Fruit fly (Drosophila melanogaster) whole organism, embryonic: ENCODE measurements around the gene CG14851.
A peak's percentile ranks its signal among the peaks of the same experiment; 100 is the strongest.

Experiments used
- Asciz ChIP-seq: fragments of 200-800 bp; sonication (Bioruptor generic); optimal IDR thresholded peaks from 2 replicates; lab custom pipeline; 2017; ENCODE audit warnings: missing biosample characterization, mild to moderate bottlenecking, missing genetic modification characterization, missing genetic modification reagents
- CG10274 ChIP-seq: fragments of 200-800 bp; sonication (Bioruptor generic); optimal IDR thresholded peaks from 3 replicates; lab custom pipeline; 2017; ENCODE audit warnings: missing biosample characterization, mild to moderate bottlenecking, missing genetic modification characterization
- CG10959 ChIP-seq: fragments of 200-800 bp; sonication (Bioruptor generic); IDR thresholded peaks from 2 replicates; pipeline ENCODE4 v1.3.6; 2022; ENCODE audit warnings: missing biosample characterization, missing genetic modification characterization
- CG11085 ChIP-seq: fragments of 200-800 bp; sonication (Bioruptor generic); IDR thresholded peaks from 2 replicates; pipeline ENCODE4 v1.3.6; 2022; ENCODE audit warnings: missing biosample characterization, missing genetic modification characterization
- CG13775 ChIP-seq: fragments of 200-800 bp; sonication (Bioruptor generic); optimal IDR thresholded peaks from 3 replicates; lab custom pipeline; 2017; ENCODE audit warnings: missing biosample characterization, mild to moderate bottlenecking, missing genetic modification characterization
- CG13894 ChIP-seq: fragments of 200-800 bp; sonication (Bioruptor generic); optimal IDR thresholded peaks from 3 replicates; lab custom pipeline; 2018; ENCODE audit warnings: missing biosample characterization, mild to moderate bottlenecking, missing genetic modification characterization, moderate library complexity
- CG14667 ChIP-seq: fragments of 200-800 bp; sonication (Bioruptor generic); IDR thresholded peaks from 2 replicates; pipeline ENCODE4 v1.3.6; 2022; ENCODE audit warnings: missing biosample characterization, missing genetic modification characterization
- CG15011 ChIP-seq: fragments of 200-800 bp; sonication (Bioruptor generic); optimal IDR thresholded peaks from 3 replicates; lab custom pipeline; 2018; ENCODE audit warnings: missing biosample characterization, mild to moderate bottlenecking, missing genetic modification characterization
- CG1602 ChIP-seq: fragments of 200-800 bp; sonication (Bioruptor generic); optimal IDR thresholded peaks from 3 replicates; lab custom pipeline; 2016; ENCODE audit warnings: missing biosample characterization, missing genetic modification characterization
- CG16779 ChIP-seq: fragments of 200-800 bp; sonication (Bioruptor generic); IDR thresholded peaks from 2 replicates; pipeline ENCODE4 v1.3.6; 2022; ENCODE audit warnings: missing biosample characterization, missing genetic modification characterization
- CG2120 ChIP-seq: fragments of 200-800 bp; sonication (Bioruptor generic); optimal IDR thresholded peaks from 3 replicates; lab custom pipeline; 2016; ENCODE audit warnings: missing biosample characterization, missing genetic modification characterization
- CG2678 ChIP-seq: fragments of 200-800 bp; sonication (Bioruptor generic); optimal IDR thresholded peaks from 3 replicates; lab custom pipeline; 2019; ENCODE audit warnings: missing biosample characterization, mild to moderate bottlenecking, missing genetic modification characterization, moderate library complexity
- CG3065 ChIP-seq: fragments of 200-800 bp; sonication (Bioruptor generic); optimal IDR thresholded peaks from 2 replicates; lab custom pipeline; 2016; ENCODE audit warnings: missing biosample characterization, missing genetic modification characterization
- CG31365 ChIP-seq: fragments of 200-800 bp; sonication (Bioruptor generic); optimal IDR thresholded peaks from 2 replicates; lab custom pipeline; 2018; ENCODE audit warnings: missing biosample characterization, mild to moderate bottlenecking, missing genetic modification characterization
- CG34376 ChIP-seq: fragments of 200-800 bp; sonication (Bioruptor generic); optimal IDR thresholded peaks from 2 replicates; lab custom pipeline; 2018; ENCODE audit warnings: missing biosample characterization, mild to moderate bottlenecking, missing genetic modification characterization
- CG3726 ChIP-seq: fragments of 200-800 bp; sonication (Bioruptor generic); IDR thresholded peaks from 3 replicates; pipeline ENCODE4, ENCODE4 v1.3.6; 2022; ENCODE audit warnings: missing biosample characterization, missing genetic modification characterization
- CG4328 ChIP-seq: fragments of 200-800 bp; sonication (Bioruptor generic); optimal IDR thresholded peaks from 3 replicates; lab custom pipeline; 2017; ENCODE audit warnings: missing biosample characterization, missing genetic modification reagents, missing genetic modification characterization
- CG4820 ChIP-seq: fragments of 200-800 bp; sonication (Bioruptor generic); optimal IDR thresholded peaks from 3 replicates; lab custom pipeline; 2016; ENCODE audit warnings: missing biosample characterization, missing genetic modification characterization
- CG5180 ChIP-seq: fragments of 200-800 bp; sonication (Bioruptor generic); optimal IDR thresholded peaks from 3 replicates; lab custom pipeline; 2017; ENCODE audit warnings: missing biosample characterization, missing genetic modification characterization, mild to moderate bottlenecking, moderate library complexity, missing genetic modification reagents
- CG7271 ChIP-seq: fragments of 200-800 bp; sonication (Bioruptor generic); optimal IDR thresholded peaks from 2 replicates; lab custom pipeline; 2018; ENCODE audit warnings: missing biosample characterization, mild to moderate bottlenecking, missing genetic modification characterization, moderate library complexity
- CkIIα-i1 ChIP-seq: fragments of 200-800 bp; sonication (Bioruptor generic); IDR thresholded peaks from 2 replicates; pipeline ENCODE4 v1.3.6; 2022; ENCODE audit warnings: missing biosample characterization, missing genetic modification characterization
- Dfd ChIP-seq, 2 experiments: fragments of >200 bp; optimal IDR thresholded peaks; 2 replicates each; lab custom pipeline; 2017; ENCODE audit warnings: missing biosample characterization in 2 of 2, missing genetic modification characterization in 2 of 2
- Gug ChIP-seq: fragments of 200-800 bp; sonication (Bioruptor generic); IDR thresholded peaks from 4 replicates; pipeline ENCODE4 v1.3.6; 2022; ENCODE audit warnings: missing biosample characterization, missing genetic modification characterization
- HLH4C ChIP-seq: fragments of 200-800 bp; sonication (Bioruptor generic); IDR thresholded peaks from 3 replicates; pipeline ENCODE4 v1.3.6; 2022; ENCODE audit warnings: missing biosample characterization, missing genetic modification characterization; ENCODE audit not compliant: partially characterized antibody
- Jarid2 ChIP-seq: fragments of 200-800 bp; sonication (Bioruptor generic); optimal IDR thresholded peaks from 3 replicates; lab custom pipeline; 2017; ENCODE audit warnings: mild to moderate bottlenecking, missing biosample characterization, missing genetic modification reagents, missing genetic modification characterization
- Max ChIP-seq: fragments of 200-800 bp; sonication (Bioruptor generic); optimal IDR thresholded peaks from 2 replicates; lab custom pipeline; 2016; ENCODE audit warnings: missing biosample characterization, mild to moderate bottlenecking, missing genetic modification characterization
- Sox102F ChIP-seq: fragments of 200-800 bp; sonication (Bioruptor generic); optimal IDR thresholded peaks from 2 replicates; lab custom pipeline; 2018; ENCODE audit warnings: missing biosample characterization, mild to moderate bottlenecking, missing genetic modification characterization, moderate library complexity
- Sry-δ ChIP-seq: fragments of 200-800 bp; sonication (Bioruptor generic); optimal IDR thresholded peaks from 2 replicates; lab custom pipeline; 2016; ENCODE audit warnings: missing biosample characterization, missing genetic modification characterization
- Ssrp ChIP-seq: fragments of 200-800 bp; sonication (Bioruptor generic); optimal IDR thresholded peaks from 2 replicates; lab custom pipeline; 2018; ENCODE audit warnings: missing biosample characterization, mild to moderate bottlenecking, missing genetic modification characterization, moderate library complexity
- al ChIP-seq: fragments of 200-800 bp; sonication (Bioruptor generic); IDR thresholded peaks from 2 replicates; pipeline ENCODE4 v1.3.6; 2022; ENCODE audit warnings: missing biosample characterization, missing genetic modification characterization
- bigmax ChIP-seq: fragments of 200-800 bp; sonication (Bioruptor generic); optimal IDR thresholded peaks from 2 replicates; lab custom pipeline; 2018; ENCODE audit warnings: missing biosample characterization, mild to moderate bottlenecking, missing genetic modification characterization
- cato ChIP-seq: fragments of 200-800 bp; sonication (Bioruptor generic); optimal IDR thresholded peaks from 2 replicates; lab custom pipeline; 2016; ENCODE audit warnings: missing biosample characterization, missing genetic modification characterization, borderline replicate concordance
- chif ChIP-seq, 2 experiments: fragments of 200-800 bp; sonication (Bioruptor generic); optimal IDR thresholded peaks; 3 replicates each; lab custom pipeline; 2016; ENCODE audit warnings: missing biosample characterization in 2 of 2, missing genetic modification characterization in 2 of 2
- crp ChIP-seq, 2 experiments: fragments of 200-800 bp; sonication (Bioruptor generic); optimal IDR thresholded peaks; 2 replicates in 1 of 2; 3 replicates in 1 of 2; lab custom pipeline; 2017; ENCODE audit warnings: missing biosample characterization in 2 of 2, missing genetic modification characterization in 2 of 2, mild to moderate bottlenecking in 1 of 2, moderate library complexity in 1 of 2
- fu2 ChIP-seq: fragments of 200-800 bp; sonication (Bioruptor generic); optimal IDR thresholded peaks from 2 replicates; lab custom pipeline; 2016; ENCODE audit warnings: missing biosample characterization, missing genetic modification characterization
- gsb-n ChIP-seq: fragments of 200-800 bp; sonication (Bioruptor generic); optimal IDR thresholded peaks from 3 replicates; lab custom pipeline; 2018; ENCODE audit warnings: missing biosample characterization, mild to moderate bottlenecking, missing genetic modification characterization
- knrl ChIP-seq: fragments of 200-800 bp; sonication (Bioruptor generic); IDR thresholded peaks from 3 replicates; pipeline ENCODE4 v1.3.6; 2022; ENCODE audit warnings: missing biosample characterization, missing genetic modification characterization; ENCODE audit not compliant: partially characterized antibody
- lilli ChIP-seq: fragments of 200-800 bp; sonication (Bioruptor generic); optimal IDR thresholded peaks from 3 replicates; lab custom pipeline; 2016; ENCODE audit warnings: missing biosample characterization, missing genetic modification characterization
- mirr ChIP-seq: fragments of 200-800 bp; sonication (Bioruptor generic); optimal IDR thresholded peaks from 3 replicates; lab custom pipeline; 2018; ENCODE audit warnings: missing biosample characterization, mild to moderate bottlenecking, missing genetic modification characterization
- onecut ChIP-seq: fragments of 200-800 bp; sonication (Bioruptor generic); IDR thresholded peaks from 2 replicates; pipeline ENCODE4 v1.3.6; 2022; ENCODE audit warnings: missing biosample characterization, missing genetic modification characterization
- org-1 ChIP-seq: fragments of 200-800 bp; sonication (Bioruptor generic); optimal IDR thresholded peaks from 2 replicates; lab custom pipeline; 2017; ENCODE audit warnings: missing biosample characterization, missing genetic modification characterization
- psq ChIP-seq: fragments of 200-800 bp; sonication (Bioruptor generic); optimal IDR thresholded peaks from 2 replicates; lab custom pipeline; 2017; ENCODE audit warnings: missing biosample characterization, missing genetic modification characterization
- row ChIP-seq: fragments of 200-800 bp; sonication (Bioruptor generic); IDR thresholded peaks from 3 replicates; pipeline ENCODE4 v1.3.6; 2022; ENCODE audit warnings: missing biosample characterization, missing genetic modification characterization
- run ChIP-seq: fragments of 200-800 bp; sonication (Bioruptor generic); optimal IDR thresholded peaks from 3 replicates; lab custom pipeline; 2018; ENCODE audit warnings: missing biosample characterization, mild to moderate bottlenecking, missing genetic modification characterization
- twi ChIP-seq: fragments of 200-800 bp; optimal IDR thresholded peaks from 2 replicates; lab custom pipeline; 2019; ENCODE audit warnings: missing biosample characterization, mild to moderate bottlenecking, missing genetic modification characterization, moderate library complexity
- vnd ChIP-seq: fragments of 200-800 bp; sonication (Bioruptor generic); IDR thresholded peaks from 3 replicates; pipeline ENCODE4 v1.3.6; 2022; ENCODE audit warnings: missing biosample characterization, missing genetic modification characterization; ENCODE audit not compliant: partially characterized antibody
- wor ChIP-seq: fragments of 200-800 bp; sonication (Bioruptor generic); IDR thresholded peaks from 2 replicates; pipeline ENCODE4 v1.3.6; 2022; ENCODE audit warnings: missing biosample characterization, missing genetic modification characterization
- zf30C ChIP-seq: fragments of 200-800 bp; sonication (Bioruptor generic); optimal IDR thresholded peaks from 3 replicates; lab custom pipeline; 2018; ENCODE audit warnings: missing biosample characterization, mild to moderate bottlenecking, missing genetic modification characterization
- zfh1 ChIP-seq: fragments of 200-800 bp; sonication (Bioruptor generic); IDR thresholded peaks from 3 replicates; pipeline ENCODE4 v1.3.6; 2022; ENCODE audit warnings: missing biosample characterization, missing genetic modification characterization

Gene CG14851

dm6 chr3R:14590753-14591535 lies 28.8 kb downstream of the CG14851 start (continued):
- TF ChIP-seq CG34376 (GFP tag; lab: Kevin White, UChicago): no peak
- peak; percentile 97 for TF ChIP-seq gsb-n (tag; lab: Kevin White, UChicago)
- TF ChIP-seq org-1 (GFP tag; lab: Kevin White, UChicago): peak; percentile 79
- no peak for TF ChIP-seq vnd (GFP tag; lab: Robert Waterston, UW)
- TF ChIP-seq CG2678 (tag; lab: Kevin White, UChicago): peak; percentile 87
- peak; percentile 86 for TF ChIP-seq CG10959
- TF ChIP-seq zfh1: peak; percentile 80; the same call in 2 of the 3 replicates
- peak; percentile 93 for TF ChIP-seq CG13775 (GFP tag; lab: Kevin White, UChicago)
- TF ChIP-seq al (GFP tag; lab: Robert Waterston, UW): no peak
- no peak for TF ChIP-seq HLH4C
- no peak for TF ChIP-seq Dfd (GFP tag; optimal IDR thresholded peaks at IDR 0.05; lab: Kevin White, UChicago)
- peak; percentile 64 for TF ChIP-seq CG5180 (GFP tag; lab: Kevin White, UChicago)
- TF ChIP-seq crp (GFP tag; optimal IDR thresholded peaks at IDR 0.05; lab: Kevin White, UChicago): peak in 1 of 2 experiments; percentile 27
- peak in 1 of 2 experiments; percentile 64 for TF ChIP-seq chif (GFP tag; optimal IDR thresholded peaks at IDR 0.05; lab: Kevin White, UChicago)
- TF ChIP-seq CG7271: peak; percentile 90
- TF ChIP-seq Sox102F (GFP tag; lab: Kevin White, UChicago): peak; percentile 88
- TF ChIP-seq Max: peak; percentile 73
- peak; percentile 65 for TF ChIP-seq onecut (GFP tag; lab: Robert Waterston, UW)
- no peak for TF ChIP-seq CG11085 (GFP tag; lab: Robert Waterston, UW)
- TF ChIP-seq wor (GFP tag; lab: Robert Waterston, UW): peak; percentile 76
- TF ChIP-seq zf30C (GFP tag; lab: Kevin White, UChicago): peak; percentile 97
- TF ChIP-seq CG2120 (GFP tag; lab: Kevin White, UChicago): no peak
- TF ChIP-seq Jarid2: peak; percentile 47
- no peak for TF ChIP-seq fu2 (GFP tag; lab: Kevin White, UChicago)
- peak; percentile 76 for TF ChIP-seq psq (GFP tag; lab: Kevin White, UChicago)
- no peak for TF ChIP-seq Sry-δ (GFP tag; lab: Kevin White, UChicago)
- peak; percentile 85 for TF ChIP-seq CG4820 (GFP tag; lab: Kevin White, UChicago)
- no peak for TF ChIP-seq CG31365
- peak; percentile 69 for TF ChIP-seq run (tag; lab: Kevin White, UChicago)
- peak; percentile 34 for TF ChIP-seq CG10274 (GFP tag; lab: Kevin White, UChicago)
- TF ChIP-seq lilli: peak; percentile 29
- TF ChIP-seq CG15011 (GFP tag; lab: Kevin White, UChicago): peak; percentile 48
- TF ChIP-seq cato: peak; percentile 73
- no peak for TF ChIP-seq CG3065 (GFP tag; lab: Kevin White, UChicago)
- TF ChIP-seq mirr (GFP tag; lab: Kevin White, UChicago): no peak
- peak; percentile 82 for TF ChIP-seq row (GFP tag; lab: Robert Waterston, UW)
- no peak for TF ChIP-seq CG13894 (tag; lab: Kevin White, UChicago)
- no peak for TF ChIP-seq CG16779 (GFP tag; lab: Robert Waterston, UW)
- peak; percentile 69 for TF ChIP-seq CG4328 (GFP tag; lab: Kevin White, UChicago)
- TF ChIP-seq knrl: no peak
- peak; percentile 92 for TF ChIP-seq CG1602
- TF ChIP-seq bigmax (GFP tag; lab: Kevin White, UChicago): no peak
- TF ChIP-seq Asciz (GFP tag; lab: Kevin White, UChicago): peak; percentile 88
- TF ChIP-seq CkIIα-i1 (GFP tag; lab: Robert Waterston, UW): no peak
- TF ChIP-seq CG3726: 0 out of 3 replicates have a peak, but pooled peaks have one; percentile 45
- peak; percentile 98 for TF ChIP-seq twi (tag; lab: Kevin White, UChicago)
- peak; percentile 95 for TF ChIP-seq Ssrp (tag; lab: Kevin White, UChicago)
- TF ChIP-seq CG14667: peak; percentile 64
- peak; percentile 44; the same call in 1 of the 4 replicates for TF ChIP-seq Gug (GFP tag; lab: Robert Waterston, UW)
